Worm (Caenorhabditis elegans): Measurements from ENCODE around the gene irld-64.

DNA sequence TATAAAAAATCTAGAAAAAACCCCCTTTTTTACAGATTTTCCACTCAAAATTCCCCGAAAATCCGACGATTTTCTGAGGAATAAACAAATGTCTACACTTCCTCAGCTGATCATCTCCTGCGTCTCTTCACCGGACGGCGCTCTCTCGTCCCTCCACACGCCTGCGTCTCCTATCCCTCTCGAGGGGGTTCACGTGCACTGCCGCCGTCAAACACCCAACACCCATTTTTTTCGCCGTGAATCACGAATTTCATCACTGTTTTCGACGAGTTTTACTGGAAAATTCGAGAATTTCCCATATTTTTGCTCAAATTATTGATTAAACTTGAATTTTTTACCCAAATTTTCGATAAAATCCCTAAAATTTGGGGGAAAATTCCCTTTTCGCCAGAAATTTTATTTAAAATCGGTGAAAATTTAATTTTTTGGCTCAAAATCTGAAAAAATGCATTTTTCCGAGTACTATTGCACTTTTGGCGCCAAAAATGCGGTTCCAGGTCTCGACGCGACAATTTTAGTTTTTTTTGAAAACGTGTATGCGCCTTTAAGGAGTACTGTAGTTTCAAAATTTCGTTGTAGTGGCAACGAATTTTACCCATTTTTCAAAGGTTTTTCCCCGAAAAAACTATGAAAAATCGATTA lies 9.5 kb downstream of the irld-64 start:
- no peak for TF ChIP-seq ama-1 (optimal IDR thresholded peaks at IDR 0.05)
- no peak for TF ChIP-seq pes-1 (GFP tag; IDR thresholded peaks at IDR 0.05)
- TF ChIP-seq tbx-37 (GFP tag; conservative IDR thresholded peaks at IDR 0.05), result no peak
- TF ChIP-seq hmg-4 (GFP tag; optimal IDR thresholded peaks at IDR 0.05), result no peak
- no peak for TF ChIP-seq ceh-13 (GFP tag; optimal IDR thresholded peaks at IDR 0.05)
